Worm (Caenorhabditis elegans) whole organism, L4 larva: ENCODE measurements around the gene R160.2.

Experiments
- F10B5.3 ChIP-seq: sonication (generic microtip); optimal IDR thresholded peaks from 2 replicates; lab custom pipeline; 2016; ENCODE audit warnings: mild to moderate bottlenecking, missing genetic modification characterization, missing compliant biosample characterization
- F26F4.8 ChIP-seq: fragments of 200-800 bp; sonication (Bioruptor generic); conservative IDR thresholded peaks from 2 replicates; pipeline ENCODE4 v1.3.6; 2022; ENCODE audit warnings: missing genetic modification characterization, missing compliant biosample characterization
- T20F7.1 ChIP-seq: fragments of 200-800 bp; sonication (Bioruptor generic); optimal IDR thresholded peaks from 2 replicates; lab custom pipeline; 2018; ENCODE audit warnings: mild to moderate bottlenecking, missing genetic modification characterization, missing compliant biosample characterization
- Y48G9A.11 ChIP-seq: fragments of 200-800 bp; sonication (Bioruptor generic); IDR thresholded peaks from 2 replicates; pipeline ENCODE4 v1.3.6; 2022; ENCODE audit warnings: missing genetic modification reagents, missing genetic modification characterization, missing compliant biosample characterization
- aha-1 ChIP-seq: fragments of 150-350 bp; peaks from one replicate; lab custom pipeline; 2014; ENCODE audit warnings: missing biosample characterization, missing genetic modification characterization
- ceh-28 ChIP-seq: fragments of 150-350 bp; optimal IDR thresholded peaks from 2 replicates; lab custom pipeline; 2014; ENCODE audit warnings: missing biosample characterization, missing genetic modification reagents, missing genetic modification characterization
- ceh-44 ChIP-seq: fragments of 200-800 bp; sonication (Bioruptor generic); IDR thresholded peaks from 2 replicates; pipeline ENCODE4 v1.3.6; 2022; ENCODE audit warnings: missing genetic modification reagents, missing genetic modification characterization, missing compliant biosample characterization
- ceh-82 ChIP-seq: sonication (generic microtip); optimal IDR thresholded peaks from 2 replicates; lab custom pipeline; 2017; ENCODE audit warnings: missing biosample characterization, missing genetic modification characterization
- ces-1 ChIP-seq: fragments of 150-350 bp; sonication (generic microtip); optimal IDR thresholded peaks from 4 replicates; lab custom pipeline; 2014; ENCODE audit warnings: missing biosample characterization, missing genetic modification reagents, missing genetic modification characterization
- ctbp-1 ChIP-seq: fragments of 200-800 bp; sonication (Bioruptor generic); IDR thresholded peaks from 2 replicates; pipeline ENCODE4 v1.3.6; 2022; ENCODE audit warnings: missing genetic modification reagents, missing genetic modification characterization, missing compliant biosample characterization
- daf-16 ChIP-seq, 3 experiments: sonication (generic microtip); optimal IDR thresholded peaks; 2 replicates each; lab custom pipeline; 2016 to 2017; ENCODE audit warnings: missing genetic modification characterization in 3 of 3, missing genetic modification reagents in 3 of 3, mild to moderate bottlenecking in 2 of 3, missing compliant biosample characterization in 2 of 3, missing biosample characterization in 1 of 3, moderate library complexity in 1 of 3
- dmd-6 ChIP-seq: fragments of 200-800 bp; sonication (Bioruptor generic); IDR thresholded peaks from 2 replicates; pipeline ENCODE4 v1.3.6; 2022; ENCODE audit warnings: missing genetic modification reagents, missing genetic modification characterization, missing compliant biosample characterization
- dmd-8 ChIP-seq: fragments of 200-800 bp; sonication (Bioruptor generic); IDR thresholded peaks from 2 replicates; pipeline ENCODE4 v1.3.6; 2022; ENCODE audit warnings: missing genetic modification characterization, missing compliant biosample characterization
- dve-1 ChIP-seq: sonication (generic microtip); optimal IDR thresholded peaks from 2 replicates; lab custom pipeline; 2017; ENCODE audit warnings: antibody characterized with exemption, mild to moderate bottlenecking, missing genetic modification characterization, missing compliant biosample characterization; ENCODE audit not compliant: insufficient read depth
- egl-43 ChIP-seq: fragments of 200-800 bp; sonication (Bioruptor generic); IDR thresholded peaks from 2 replicates; pipeline ENCODE4 v1.3.6; 2022; ENCODE audit warnings: missing genetic modification reagents, missing genetic modification characterization, missing compliant biosample characterization
- fkh-10 ChIP-seq: fragments of 150-350 bp; optimal IDR thresholded peaks from 2 replicates; lab custom pipeline; 2014; ENCODE audit warnings: missing biosample characterization, missing genetic modification reagents, missing genetic modification characterization
- gei-8 ChIP-seq: fragments of 200-800 bp; sonication (Bioruptor generic); optimal IDR thresholded peaks from 2 replicates; lab custom pipeline; 2018; ENCODE audit warnings: mild to moderate bottlenecking, missing genetic modification characterization, missing compliant biosample characterization
- lim-7 ChIP-seq: fragments of 200-800 bp; sonication (Bioruptor generic); IDR thresholded peaks from 2 replicates; pipeline ENCODE4 v1.3.6; 2022; ENCODE audit warnings: missing genetic modification characterization, missing compliant biosample characterization
- lin-39 ChIP-seq: fragments of 150-350 bp; optimal IDR thresholded peaks from 2 replicates; lab custom pipeline; 2014; ENCODE audit warnings: missing biosample characterization, missing genetic modification reagents, missing genetic modification characterization
- lir-3 ChIP-seq: sonication (generic microtip); optimal IDR thresholded peaks from 2 replicates; lab custom pipeline; 2016; ENCODE audit warnings: mild to moderate bottlenecking, missing genetic modification characterization, missing compliant biosample characterization
- mep-1 ChIP-seq: fragments of 150-350 bp; sonication (generic microtip); optimal IDR thresholded peaks from 3 replicates; lab custom pipeline; 2014; ENCODE audit warnings: missing biosample characterization, missing genetic modification characterization
- nhr-11 ChIP-seq: fragments of 150-350 bp; optimal IDR thresholded peaks from 2 replicates; lab custom pipeline; 2014; ENCODE audit warnings: missing biosample characterization, missing genetic modification characterization
- nhr-237 ChIP-seq: sonication (generic microtip); optimal IDR thresholded peaks from 2 replicates; lab custom pipeline; 2017; ENCODE audit warnings: missing biosample characterization, missing genetic modification characterization
- nhr-41 ChIP-seq: fragments of 200-800 bp; sonication (Bioruptor generic); IDR thresholded peaks from 2 replicates; pipeline ENCODE4 v1.3.6; 2022; ENCODE audit warnings: missing genetic modification reagents, missing genetic modification characterization, missing compliant biosample characterization
- nhr-48 ChIP-seq: sonication (generic microtip); optimal IDR thresholded peaks from 2 replicates; lab custom pipeline; 2016; ENCODE audit warnings: mild to moderate bottlenecking, missing genetic modification characterization, missing compliant biosample characterization
- pha-4 ChIP-seq, 2 experiments: fragments of 150-350 bp in 1 of 2; fragments of 200-800 bp in 1 of 2; sonication (Bioruptor generic) in 1 of 2; IDR thresholded peaks in 1 of 2; optimal IDR thresholded peaks in 1 of 2; 2 replicates each; pipeline versions ENCODE4 v1.3.6 to Lab custom; 2014 to 2022; ENCODE audit warnings: missing genetic modification characterization in 2 of 2, missing genetic modification reagents in 2 of 2, missing biosample characterization in 1 of 2, missing compliant biosample characterization in 1 of 2
- php-3 ChIP-seq: fragments of 200-800 bp; sonication (Bioruptor generic); IDR thresholded peaks from 2 replicates; pipeline ENCODE4 v1.3.6; 2022; ENCODE audit warnings: missing genetic modification reagents, missing genetic modification characterization, missing compliant biosample characterization
- set-16 ChIP-seq: fragments of 200-800 bp; sonication (Bioruptor generic); IDR thresholded peaks from 2 replicates; pipeline ENCODE4 v1.3.6; 2022; ENCODE audit warnings: missing genetic modification reagents, missing genetic modification characterization, missing compliant biosample characterization
- skn-1 ChIP-seq: fragments of 150-350 bp; optimal IDR thresholded peaks from 2 replicates; lab custom pipeline; 2014; ENCODE audit warnings: missing biosample characterization, missing genetic modification characterization
- snpc-1.2 ChIP-seq: fragments of 200-800 bp; sonication (Bioruptor generic); IDR thresholded peaks from 2 replicates; pipeline ENCODE4 v1.3.6; 2022; ENCODE audit warnings: missing genetic modification reagents, missing genetic modification characterization, missing compliant biosample characterization
- snpc-4 ChIP-seq: fragments of 150-350 bp; optimal IDR thresholded peaks from 2 replicates; lab custom pipeline; 2014; ENCODE audit warnings: missing biosample characterization, missing genetic modification characterization
- spr-1 ChIP-seq: sonication (generic microtip); optimal IDR thresholded peaks from 2 replicates; lab custom pipeline; 2016; ENCODE audit warnings: mild to moderate bottlenecking, missing genetic modification characterization, missing compliant biosample characterization
- unc-62 ChIP-seq, 3 experiments: fragments of 150-350 bp in 1 of 3; sonication (generic microtip); optimal IDR thresholded peaks in 2 of 3; peaks in 1 of 3; 1 replicate in 1 of 3; 2 replicates in 2 of 3; lab custom pipeline; 2014 to 2017; ENCODE audit warnings: missing biosample characterization in 3 of 3, missing genetic modification characterization in 3 of 3, missing genetic modification reagents in 3 of 3, missing genotype in 1 of 3
- vab-7 ChIP-seq: fragments of 200-800 bp; sonication (Bioruptor generic); IDR thresholded peaks from 2 replicates; pipeline ENCODE4 v1.3.6; 2022; ENCODE audit warnings: missing genetic modification reagents, missing genetic modification characterization, missing compliant biosample characterization

The R160.2 gene

ce11 chrX:4376801-4377200, at the start of gene R160.2:
Gene R160.2, minus strand, starts transcription at chrX:4376901.
- no peak for TF ChIP-seq skn-1 (tag; lab: Kevin White, UChicago)
- TF ChIP-seq snpc-1.2 = no peak
- TF ChIP-seq ceh-28 (tag; lab: Kevin White, UChicago) = no peak
- TF ChIP-seq nhr-41 (GFP tag; lab: Robert Waterston, UW) = no peak
- no peak for TF ChIP-seq unc-62 (GFP tag; optimal IDR thresholded peaks at IDR 0.05 in 1 of 2; lab: Kevin White, UChicago)
- TF ChIP-seq unc-62 (tag; optimal IDR thresholded peaks at IDR 0.05; lab: Kevin White, UChicago) = no peak

ce11 chrX:4426496-4426895, 49.8 kb upstream of the R160.2 start:
- TF ChIP-seq spr-1 (tag; lab: Kevin White, UChicago) = no peak
- peak; percentile 64 for TF ChIP-seq fkh-10 (GFP tag; lab: Kevin White, UChicago)

DNA sequence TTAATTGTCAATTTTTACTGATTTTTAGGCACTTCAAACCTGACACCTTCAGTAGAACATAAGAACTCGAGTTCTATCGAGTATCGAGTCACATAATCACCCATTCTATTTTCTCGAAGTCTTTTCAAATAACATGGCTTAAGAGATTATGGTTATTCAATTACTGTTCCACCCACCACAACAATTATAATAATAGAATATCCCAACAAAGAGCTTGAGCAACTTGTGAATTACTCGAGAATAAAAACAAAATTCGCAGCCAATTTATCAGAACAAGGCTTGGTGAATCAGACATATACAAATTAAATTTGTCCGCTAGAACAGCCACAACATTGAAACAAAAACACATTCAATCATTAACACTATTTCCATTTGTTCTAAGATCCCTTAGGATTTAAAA, 47.6 kb upstream of the R160.2 start:
- TF ChIP-seq ces-1 (peak; percentile 13), snpc-4 (tag; lab: Kevin White, UChicago) (no peak), fkh-10 (GFP tag; lab: Kevin White, UChicago) (peak; percentile 39)

DNA sequence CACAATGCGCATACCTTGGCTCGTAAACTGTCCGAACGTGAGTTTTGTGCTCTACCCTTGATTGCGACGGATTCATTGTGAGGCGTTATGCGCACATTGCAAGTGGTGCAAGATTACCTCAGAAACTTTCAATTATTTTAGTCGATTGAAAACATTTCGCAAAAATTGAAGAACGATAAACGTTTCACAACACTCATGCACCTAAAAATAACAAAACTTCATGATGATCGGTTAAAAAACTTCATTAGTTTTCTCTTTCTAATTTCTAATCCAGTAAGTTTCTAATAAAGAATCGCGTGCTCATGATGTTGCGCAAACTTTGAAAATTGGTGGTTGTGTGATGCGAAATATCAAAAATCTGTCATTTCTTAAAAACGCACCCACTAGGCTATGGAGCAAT, 42.0 kb upstream of the R160.2 start, which contains the start of gene dop-1:
Gene dop-1, minus strand, starts transcription at position 101 of the 400 bp plus-strand sequence.
- TF ChIP-seq aha-1 (tag; lab: Kevin White, UChicago) = peak; percentile 46
- TF ChIP-seq nhr-237 (tag; lab: Kevin White, UChicago) = no peak
- TF ChIP-seq, all 104 proteins: peak for 1

- TF ChIP-seq fkh-10 (GFP tag; lab: Kevin White, UChicago) (peak; percentile 49), pha-4 (GFP tag; IDR thresholded peaks at IDR 0.05; lab: Robert Waterston, UW) (no peak), pha-4 (tag; optimal IDR thresholded peaks at IDR 0.05; lab: Kevin White, UChicago) (no peak)
These were observed 38.6 kb upstream of the R160.2 start for ce11 chrX:4415289-4415688.

DNA sequence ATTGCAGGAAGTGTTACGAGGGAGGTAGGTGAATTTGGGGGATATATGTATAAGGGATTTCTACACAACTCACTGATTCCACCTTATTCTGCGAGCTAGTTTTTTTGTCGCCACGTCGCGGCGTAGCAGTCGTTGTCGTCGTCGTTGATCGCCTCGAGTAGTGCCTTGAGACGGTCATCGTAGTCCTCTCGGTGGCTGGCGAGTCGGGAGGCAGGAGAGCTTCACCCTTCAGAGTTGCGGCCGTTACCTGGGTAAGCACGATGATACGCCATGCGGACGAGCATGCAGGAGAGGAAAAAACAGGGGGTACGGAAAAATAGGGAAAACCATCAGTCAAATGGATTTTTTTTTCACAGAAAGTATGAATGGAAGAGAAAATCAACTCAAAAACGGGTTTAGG, 36.5 kb upstream of the R160.2 start:
- no peak for TF ChIP-seq ceh-28 (tag; lab: Kevin White, UChicago)
- TF ChIP-seq T20F7.1 = no peak
- TF ChIP-seq set-16 (GFP tag; lab: Robert Waterston, UW) = peak; percentile 63
- no peak for TF ChIP-seq mep-1 (tag; lab: Kevin White, UChicago)
- no peak for TF ChIP-seq lin-39 (tag; lab: Kevin White, UChicago)
- TF ChIP-seq unc-62 (GFP tag; optimal IDR thresholded peaks at IDR 0.05 in 1 of 2; lab: Kevin White, UChicago) = peak in 1 of 2 experiments; percentile 66
- no peak for TF ChIP-seq unc-62 (tag; optimal IDR thresholded peaks at IDR 0.05; lab: Kevin White, UChicago)
- TF ChIP-seq nhr-48 = no peak
- TF ChIP-seq gei-8 (GFP tag; lab: Kevin White, UChicago) = no peak
- no peak for TF ChIP-seq ctbp-1 (GFP tag; lab: Robert Waterston, UW)
- TF ChIP-seq aha-1 (tag; lab: Kevin White, UChicago) = peak; percentile 27
- TF ChIP-seq ceh-82 (tag; lab: Kevin White, UChicago) = no peak
- no peak for TF ChIP-seq F10B5.3
- TF ChIP-seq egl-43 (GFP tag; lab: Robert Waterston, UW) = 0 out of 2 replicates have a peak, but pooled peaks have one; percentile 57

DNA sequence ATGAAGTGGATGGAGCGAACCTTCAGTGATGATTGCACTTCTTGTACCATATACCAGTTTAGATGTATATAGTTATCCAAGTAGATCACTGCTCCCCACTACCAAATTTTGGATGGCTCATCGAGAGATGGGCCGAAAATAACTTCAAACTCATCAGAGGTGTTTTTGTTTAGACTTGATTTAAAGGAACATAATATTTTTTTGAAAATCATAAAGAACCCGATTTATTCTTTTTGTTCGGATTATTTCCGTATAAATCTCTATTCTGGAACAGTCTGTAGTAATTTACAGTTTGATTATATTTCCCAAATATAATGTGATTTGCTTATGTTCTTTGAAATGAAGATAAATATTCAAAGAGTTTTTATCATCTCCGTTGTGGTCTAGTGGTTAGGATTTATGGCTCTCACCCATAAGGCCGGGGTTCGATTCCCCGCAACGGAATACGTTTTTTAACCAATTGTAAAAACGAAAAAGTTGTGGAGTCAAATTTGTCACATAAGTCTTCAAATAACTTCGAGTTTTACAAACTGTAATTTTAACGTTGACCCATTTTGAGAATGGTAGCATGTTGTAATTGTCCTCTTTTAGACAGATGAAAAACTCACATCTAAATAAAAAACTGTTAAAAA, 33.7 kb upstream of the R160.2 start:
- TF ChIP-seq php-3 (GFP tag; lab: Robert Waterston, UW) (no peak), nhr-11 (tag; lab: Kevin White, UChicago) (no peak), Y48G9A.11 (GFP tag; lab: Robert Waterston, UW) (0 out of 2 replicates have a peak, but pooled peaks have one; percentile 52), dve-1 (tag; lab: Kevin White, UChicago) (no peak), lim-7 (GFP tag; lab: Robert Waterston, UW) (peak; percentile 58; the same call in 1 of the 2 replicates), snpc-1.2 (peak; percentile 76), ceh-82 (tag; lab: Kevin White, UChicago) (no peak), F26F4.8 (GFP tag; lab: Robert Waterston, UW) (0 out of 2 replicates have a peak, but pooled peaks have one; percentile 22), ceh-44 (GFP tag; lab: Robert Waterston, UW) (0 out of 2 replicates have a peak, but pooled peaks have one; percentile 40), dmd-8 (GFP tag; lab: Robert Waterston, UW) (0 out of 2 replicates have a peak, but pooled peaks have one; percentile 58), vab-7 (GFP tag; lab: Robert Waterston, UW) (peak; percentile 76), lir-3 (tag; lab: Kevin White, UChicago) (peak; percentile 13), nhr-48 (peak; percentile 3), daf-16 (GFP tag; optimal IDR thresholded peaks at IDR 0.05; lab: Kevin White, UChicago) (peak in 1 of 2 experiments; percentile 56), daf-16 (tag; optimal IDR thresholded peaks at IDR 0.05; lab: Kevin White, UChicago) (no peak), pha-4 (GFP tag; IDR thresholded peaks at IDR 0.05; lab: Robert Waterston, UW) (peak; percentile 48; the same call in 1 of the 2 replicates), pha-4 (tag; optimal IDR thresholded peaks at IDR 0.05; lab: Kevin White, UChicago) (no peak), dmd-6 (GFP tag; lab: Robert Waterston, UW) (peak; percentile 29; the same call in 1 of the 2 replicates)
